Worm (Caenorhabditis elegans): ENCODE data around the gene taf-9.

DNA sequence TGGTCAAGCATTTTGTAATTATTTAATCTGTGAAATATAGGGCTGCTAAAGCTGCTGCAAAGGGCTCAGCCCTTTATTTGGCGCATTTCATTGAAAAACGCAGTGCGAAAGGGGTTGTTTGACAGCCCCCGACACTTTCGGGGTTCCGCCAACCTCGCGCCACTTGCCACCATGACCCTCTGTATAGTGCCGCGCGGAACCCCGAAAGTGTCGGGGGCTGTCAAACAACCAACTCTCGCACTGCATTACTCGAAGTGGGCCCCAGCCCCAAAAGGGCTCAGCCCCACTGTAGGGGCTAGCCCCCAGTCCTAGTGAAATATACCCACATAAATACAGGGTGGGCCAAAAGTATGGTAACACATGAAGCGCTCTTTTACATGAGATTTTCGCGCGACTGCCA is 23.8 kb upstream of the taf-9 start:
- TF ChIP-seq fos-1 (tag; optimal IDR thresholded peaks at IDR 0.05) = no peak
- no peak for TF ChIP-seq R02D3.7 (tag; optimal IDR thresholded peaks at IDR 0.05)
- no peak for TF ChIP-seq lin-38 (GFP tag; IDR thresholded peaks at IDR 0.05)
- no peak for TF ChIP-seq unc-39 (tag; optimal IDR thresholded peaks at IDR 0.05)
- no peak for TF ChIP-seq skn-1 (tag; optimal IDR thresholded peaks at IDR 0.05)
- no peak for TF ChIP-seq dve-1 (tag; optimal IDR thresholded peaks at IDR 0.05; ENCODE audit: insufficient read depth)
- TF ChIP-seq madf-9 (GFP tag; conservative IDR thresholded peaks at IDR 0.05) = no peak
- no peak for TF ChIP-seq zfp-2 (tag; optimal IDR thresholded peaks at IDR 0.05)
- TF ChIP-seq nhr-237 (tag; optimal IDR thresholded peaks at IDR 0.05) = no peak
- TF ChIP-seq ceh-20 (GFP tag; IDR thresholded peaks at IDR 0.05) = no peak
- TF ChIP-seq T20F7.1 (GFP tag; optimal IDR thresholded peaks at IDR 0.05) = no peak
- TF ChIP-seq daf-12 (tag; optimal IDR thresholded peaks at IDR 0.05) = no peak
- no peak for TF ChIP-seq lsy-2 (tag; optimal IDR thresholded peaks at IDR 0.05)
- no peak for TF ChIP-seq snpc-4 (tag; optimal IDR thresholded peaks at IDR 0.05)

Data from whole organism, L4 larva.